Fruit fly (Drosophila melanogaster) whole organism, embryonic: Measurements from ENCODE around the gene bib.

Source experiments
- CG10274 ChIP-seq: fragments of 200-800 bp; sonication (Bioruptor generic); optimal IDR thresholded peaks from 3 replicates; lab custom pipeline; 2017; ENCODE audit warnings: missing biosample characterization, mild to moderate bottlenecking, missing genetic modification characterization
- CG10959 ChIP-seq: fragments of 200-800 bp; sonication (Bioruptor generic); IDR thresholded peaks from 2 replicates; pipeline ENCODE4 v1.3.6; 2022; ENCODE audit warnings: missing biosample characterization, missing genetic modification characterization
- CG11560 ChIP-seq: fragments of 200-800 bp; sonication (Bioruptor generic); IDR thresholded peaks from 3 replicates; pipeline ENCODE4 v1.3.6; 2022; ENCODE audit warnings: missing biosample characterization, missing genetic modification characterization
- CG14860 ChIP-seq: fragments of 200-800 bp; sonication (Bioruptor generic); IDR thresholded peaks from 3 replicates; pipeline ENCODE4 v1.3.6; 2022; ENCODE audit warnings: missing biosample characterization, missing genetic modification characterization; ENCODE audit not compliant: partially characterized antibody
- CG15696 ChIP-seq: fragments of 200-800 bp; sonication (Bioruptor generic); optimal IDR thresholded peaks from 2 replicates; lab custom pipeline; 2019; ENCODE audit warnings: missing biosample characterization, mild to moderate bottlenecking, missing genetic modification characterization, moderate library complexity
- CG16815 ChIP-seq: fragments of 200-800 bp; sonication (Bioruptor generic); optimal IDR thresholded peaks from 3 replicates; lab custom pipeline; 2017; ENCODE audit warnings: missing biosample characterization, mild to moderate bottlenecking, missing genetic modification characterization
- CG17186 ChIP-seq: fragments of 200-800 bp; sonication (Bioruptor generic); optimal IDR thresholded peaks from 3 replicates; lab custom pipeline; 2017; ENCODE audit warnings: missing biosample characterization, missing genetic modification reagents, missing genetic modification characterization
- CG1792 ChIP-seq: fragments of 200-800 bp; sonication (Bioruptor generic); optimal IDR thresholded peaks from 2 replicates; lab custom pipeline; 2016; ENCODE audit warnings: missing biosample characterization, missing genetic modification characterization
- CG2712 ChIP-seq: fragments of 200-800 bp; optimal IDR thresholded peaks from 3 replicates; lab custom pipeline; 2019; ENCODE audit warnings: missing biosample characterization, mild to moderate bottlenecking, missing genetic modification characterization, moderate library complexity
- CG31224 ChIP-seq: fragments of 200-800 bp; sonication (Bioruptor generic); IDR thresholded peaks from 2 replicates; pipeline ENCODE4 v1.3.6; 2022; ENCODE audit warnings: missing biosample characterization, missing genetic modification characterization
- CG32532 ChIP-seq: fragments of 200-800 bp; sonication (Bioruptor generic); IDR thresholded peaks from 2 replicates; pipeline ENCODE4 v1.3.6; 2022; ENCODE audit warnings: missing biosample characterization, missing genetic modification characterization
- CG3407 ChIP-seq: fragments of 200-800 bp; sonication (Bioruptor generic); optimal IDR thresholded peaks from 2 replicates; lab custom pipeline; 2018; ENCODE audit warnings: missing biosample characterization, mild to moderate bottlenecking, missing genetic modification characterization
- CG4707 ChIP-seq: fragments of 200-800 bp; sonication (Bioruptor generic); optimal IDR thresholded peaks from 2 replicates; lab custom pipeline; 2018; ENCODE audit warnings: missing biosample characterization, mild to moderate bottlenecking, missing genetic modification characterization, moderate library complexity
- CG6791 ChIP-seq: fragments of 200-800 bp; sonication (Bioruptor generic); IDR thresholded peaks from 3 replicates; pipeline ENCODE4 v1.3.6; 2022; ENCODE audit warnings: missing biosample characterization, missing genetic modification characterization; ENCODE audit not compliant: partially characterized antibody
- CG7357 ChIP-seq: fragments of 200-800 bp; sonication (Bioruptor generic); IDR thresholded peaks from 3 replicates; pipeline ENCODE4 v1.3.6; 2022; ENCODE audit warnings: missing biosample characterization, missing genetic modification characterization
- CG7987 ChIP-seq: fragments of 200-800 bp; sonication (Bioruptor generic); optimal IDR thresholded peaks from 2 replicates; lab custom pipeline; 2018; ENCODE audit warnings: missing biosample characterization, mild to moderate bottlenecking, missing genetic modification characterization, moderate library complexity
- CG8478 ChIP-seq: fragments of >200 bp; optimal IDR thresholded peaks from 2 replicates; lab custom pipeline; 2018
- D19A ChIP-seq: fragments of 200-800 bp; optimal IDR thresholded peaks from 3 replicates; lab custom pipeline; 2019; ENCODE audit warnings: missing biosample characterization, mild to moderate bottlenecking, missing genetic modification characterization, moderate library complexity
- MESR4 ChIP-seq: fragments of 200-800 bp; sonication (Bioruptor generic); optimal IDR thresholded peaks from 2 replicates; lab custom pipeline; 2018; ENCODE audit warnings: missing biosample characterization, mild to moderate bottlenecking, missing genetic modification characterization, moderate library complexity
- Max ChIP-seq: fragments of 200-800 bp; sonication (Bioruptor generic); optimal IDR thresholded peaks from 2 replicates; lab custom pipeline; 2016; ENCODE audit warnings: missing biosample characterization, mild to moderate bottlenecking, missing genetic modification characterization
- NC2α ChIP-seq: fragments of 200-800 bp; sonication (Bioruptor generic); optimal IDR thresholded peaks from 2 replicates; lab custom pipeline; 2016; ENCODE audit warnings: missing biosample characterization, missing genetic modification characterization
- Rfx ChIP-seq: fragments of 200-800 bp; sonication (Bioruptor generic); IDR thresholded peaks from 2 replicates; pipeline ENCODE4 v1.3.6; 2022; ENCODE audit warnings: missing biosample characterization, missing genetic modification characterization
- Sox100B ChIP-seq: fragments of 200-800 bp; sonication (Bioruptor generic); optimal IDR thresholded peaks from 3 replicates; lab custom pipeline; 2018; ENCODE audit warnings: missing biosample characterization, mild to moderate bottlenecking, missing genetic modification characterization
- abd-A ChIP-seq: fragments of 200-800 bp; sonication (Bioruptor generic); optimal IDR thresholded peaks from 3 replicates; lab custom pipeline; 2019; ENCODE audit warnings: missing biosample characterization, mild to moderate bottlenecking, missing genetic modification characterization, moderate library complexity
- bbx ChIP-seq: fragments of 200-800 bp; sonication (Bioruptor generic); IDR thresholded peaks from 2 replicates; pipeline ENCODE4 v1.3.6; 2022; ENCODE audit warnings: missing biosample characterization, missing genetic modification characterization; ENCODE audit not compliant: partially characterized antibody
- bigmax ChIP-seq: fragments of 200-800 bp; sonication (Bioruptor generic); optimal IDR thresholded peaks from 2 replicates; lab custom pipeline; 2018; ENCODE audit warnings: missing biosample characterization, mild to moderate bottlenecking, missing genetic modification characterization
- ems ChIP-seq: fragments of 200-800 bp; sonication (Bioruptor generic); optimal IDR thresholded peaks from 3 replicates; lab custom pipeline; 2016; ENCODE audit warnings: missing biosample characterization, missing genetic modification characterization
- fd64A ChIP-seq: fragments of 200-800 bp; sonication (Bioruptor generic); optimal IDR thresholded peaks from 3 replicates; lab custom pipeline; 2018; ENCODE audit warnings: missing biosample characterization, mild to moderate bottlenecking, missing genetic modification characterization
- gcm ChIP-seq: fragments of 200-800 bp; sonication (Bioruptor generic); optimal IDR thresholded peaks from 2 replicates; lab custom pipeline; 2019; ENCODE audit warnings: missing biosample characterization, mild to moderate bottlenecking, missing genetic modification characterization, moderate library complexity
- her ChIP-seq: fragments of 200-800 bp; sonication (Bioruptor generic); optimal IDR thresholded peaks from 2 replicates; lab custom pipeline; 2016; ENCODE audit warnings: missing biosample characterization, missing genetic modification characterization
- jing ChIP-seq: fragments of 200-800 bp; sonication (Bioruptor generic); optimal IDR thresholded peaks from 2 replicates; lab custom pipeline; 2018; ENCODE audit warnings: missing biosample characterization, mild to moderate bottlenecking, missing genetic modification characterization
- lab ChIP-seq: fragments of 200-800 bp; sonication (Bioruptor generic); optimal IDR thresholded peaks from 3 replicates; lab custom pipeline; 2017; ENCODE audit warnings: missing biosample characterization, missing genetic modification characterization, mild to moderate bottlenecking, moderate library complexity, missing genetic modification reagents
- lbe ChIP-seq: fragments of 200-800 bp; sonication (Bioruptor generic); optimal IDR thresholded peaks from 2 replicates; lab custom pipeline; 2016; ENCODE audit warnings: missing biosample characterization, mild to moderate bottlenecking, missing genetic modification characterization
- lola ChIP-seq, 3 experiments: fragments of >200 bp in 2 of 3; fragments of 200-800 bp in 1 of 3; sonication (Bioruptor generic) in 1 of 3; optimal IDR thresholded peaks; 2 replicates each; lab custom pipeline; 2017 to 2019; ENCODE audit warnings: missing biosample characterization in 3 of 3, missing genetic modification characterization in 3 of 3, mild to moderate bottlenecking in 1 of 3, moderate library complexity in 1 of 3
- lov ChIP-seq, 2 experiments: fragments of 200-800 bp in 1 of 2; fragments of >200 bp in 1 of 2; sonication (Bioruptor generic) in 1 of 2; IDR thresholded peaks in 1 of 2; optimal IDR thresholded peaks in 1 of 2; 2 replicates in 1 of 2; 3 replicates in 1 of 2; pipeline versions ENCODE4 v1.3.6 to Lab custom; 2017 to 2022; ENCODE audit warnings: missing biosample characterization in 1 of 2, missing genetic modification characterization in 1 of 2
- nerfin-2 ChIP-seq: fragments of 200-800 bp; sonication (Bioruptor generic); IDR thresholded peaks from 2 replicates; pipeline ENCODE4 v1.3.6; 2022; ENCODE audit warnings: missing biosample characterization, missing genetic modification characterization; ENCODE audit not compliant: partially characterized antibody
- nom ChIP-seq: fragments of 200-800 bp; sonication (Bioruptor generic); optimal IDR thresholded peaks from 2 replicates; lab custom pipeline; 2017; ENCODE audit warnings: missing biosample characterization, missing genetic modification characterization, mild to moderate bottlenecking, moderate library complexity, missing genetic modification reagents
- ranshi ChIP-seq: fragments of 200-800 bp; sonication (Bioruptor generic); IDR thresholded peaks from 2 replicates; pipeline ENCODE4 v1.3.6; 2022; ENCODE audit warnings: missing biosample characterization, missing genetic modification characterization
- shn ChIP-seq: fragments of 200-800 bp; sonication (Bioruptor generic); optimal IDR thresholded peaks from 3 replicates; lab custom pipeline; 2016; ENCODE audit warnings: missing biosample characterization, missing genetic modification characterization
- so ChIP-seq: fragments of 200-800 bp; sonication (Bioruptor generic); IDR thresholded peaks from 3 replicates; pipeline ENCODE4 v1.3.6; 2022; ENCODE audit warnings: missing biosample characterization, missing genetic modification characterization
- ssp ChIP-seq: fragments of 200-800 bp; sonication (Bioruptor generic); IDR thresholded peaks from 2 replicates; pipeline ENCODE4 v1.3.6; 2022; ENCODE audit warnings: missing biosample characterization, missing genetic modification characterization
- tin ChIP-seq: fragments of 200-800 bp; sonication (Bioruptor generic); optimal IDR thresholded peaks from 3 replicates; lab custom pipeline; 2016; ENCODE audit warnings: missing biosample characterization, missing genetic modification characterization
- ttk ChIP-seq: fragments of 200-800 bp; sonication (Bioruptor generic); IDR thresholded peaks from 2 replicates; pipeline ENCODE4 v2.1.2; 2022; ENCODE audit warnings: missing biosample characterization, missing genetic modification characterization
- wdn ChIP-seq: fragments of 200-800 bp; sonication (Bioruptor generic); IDR thresholded peaks from 2 replicates; pipeline ENCODE4 v1.3.6; 2022; ENCODE audit warnings: missing biosample characterization, missing genetic modification characterization

bib gene

DNA sequence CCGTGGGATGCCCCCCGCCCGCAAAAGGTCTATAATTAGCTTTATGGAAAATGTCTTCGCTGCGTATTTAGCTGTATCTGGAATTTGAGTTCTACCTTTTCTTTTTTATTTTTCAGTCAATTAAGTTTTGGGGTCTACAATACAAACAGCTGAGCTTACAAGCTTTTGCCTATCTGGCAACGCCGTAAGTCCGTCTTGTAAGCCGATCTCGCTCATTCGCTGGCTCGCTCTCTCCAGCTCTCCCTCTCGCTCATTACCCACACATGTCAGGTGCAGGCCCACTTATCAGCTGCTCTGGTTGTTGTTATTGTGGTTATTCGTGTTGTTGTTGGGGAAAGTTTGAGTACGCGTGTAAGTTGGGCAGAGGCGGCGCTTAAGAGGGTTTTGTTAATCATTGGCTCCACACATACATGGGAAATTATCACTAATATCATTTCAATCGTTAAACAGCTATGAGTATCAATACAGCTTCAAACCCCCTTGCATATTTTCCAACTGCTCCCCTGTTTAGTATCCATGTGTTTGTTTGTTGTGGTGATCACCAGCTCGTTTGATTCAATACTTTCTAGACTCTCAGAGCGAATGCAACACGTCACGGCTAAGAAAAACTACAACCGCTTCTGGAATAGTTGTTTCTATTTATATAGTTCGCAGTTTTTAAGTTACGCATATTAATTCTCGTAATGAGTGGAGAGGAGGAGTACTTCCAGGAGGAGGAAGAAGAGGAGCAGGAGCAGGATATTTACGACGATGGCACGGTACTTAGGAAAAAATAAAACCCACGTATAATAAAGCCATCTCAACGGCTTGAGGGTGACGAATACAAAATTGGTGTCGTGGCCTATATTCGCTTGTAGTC lies 25.6 kb downstream of the bib start (continued):
- TF ChIP-seq jing (GFP tag; lab: Kevin White, UChicago) (peak; percentile 94), CG1792 (GFP tag; lab: Kevin White, UChicago) (peak; percentile 97), CG10274 (GFP tag; lab: Kevin White, UChicago) (peak; percentile 90), bigmax (peak; percentile 73), shn (GFP tag; lab: Kevin White, UChicago) (peak; percentile 98), nom (GFP tag; lab: Kevin White, UChicago) (peak; percentile 98)

DNA sequence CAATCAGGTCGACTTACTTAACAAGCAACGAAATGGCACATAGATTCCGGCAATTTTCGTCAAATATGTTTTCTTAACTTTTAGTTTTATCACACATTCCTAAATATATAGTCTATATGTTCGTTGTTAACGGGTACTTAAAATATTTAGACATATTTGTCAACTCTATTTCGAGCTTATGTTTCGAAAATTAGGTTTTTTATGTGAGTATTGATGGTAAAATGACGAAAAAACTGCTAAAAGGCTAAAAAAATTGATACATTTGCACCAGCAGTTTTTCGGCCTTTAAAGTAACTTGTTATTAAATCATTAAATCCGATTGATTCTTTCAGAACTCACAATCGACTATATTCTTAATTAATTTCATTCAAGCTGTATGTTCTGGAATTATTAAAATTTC lies 32.9 kb downstream of the bib start, which contains the start of gene CG13131:
Gene CG13131, minus strand, starts transcription at position 101 of the 400 bp plus-strand sequence.
- TF ChIP-seq CG2712 (tag; lab: Kevin White, UChicago): no peak
- no peak for TF ChIP-seq CG16815 (GFP tag; lab: Kevin White, UChicago)
- TF ChIP-seq Sox100B (GFP tag; lab: Kevin White, UChicago): no peak
- no peak for TF ChIP-seq ttk (GFP tag; lab: Robert Waterston, UW)
- TF ChIP-seq tin (GFP tag; lab: Kevin White, UChicago): no peak
- TF ChIP-seq Max (GFP tag; lab: Kevin White, UChicago): no peak
- TF ChIP-seq lola (GFP tag; optimal IDR thresholded peaks at IDR 0.05; lab: Kevin White, UChicago): no peak
- no peak for TF ChIP-seq CG32532 (GFP tag; lab: Robert Waterston, UW)
- TF ChIP-seq ranshi (GFP tag; lab: Robert Waterston, UW): no peak
- no peak for TF ChIP-seq bbx (GFP tag; lab: Robert Waterston, UW)
- TF ChIP-seq abd-A (tag; lab: Kevin White, UChicago): no peak
- no peak for TF ChIP-seq wdn
- no peak for TF ChIP-seq D19A
- no peak for TF ChIP-seq CG3407 (GFP tag; lab: Kevin White, UChicago)

DNA sequence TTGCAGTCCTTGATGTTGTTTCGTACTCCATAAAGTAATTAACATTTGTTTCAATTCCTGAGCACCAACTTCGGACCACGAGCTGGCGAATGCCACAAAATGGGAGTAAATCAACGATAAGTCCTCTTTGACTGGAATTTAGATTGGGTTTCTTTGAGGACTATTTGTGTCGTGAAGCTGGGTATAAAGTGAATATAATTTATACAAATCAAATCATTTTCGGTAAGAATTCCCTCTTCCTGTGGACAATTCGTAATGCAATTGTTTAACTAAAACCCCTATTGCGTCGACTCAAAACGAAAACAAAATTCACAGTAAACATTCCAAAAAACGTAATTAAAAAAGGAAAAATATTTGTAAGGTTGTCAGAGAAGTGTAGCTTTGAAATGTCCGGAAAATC lies 41.9 kb downstream of the bib start, which contains the start of gene CG13127:
Gene CG13127, plus strand, starts transcription at position 301 of the 400 bp plus-strand sequence.
- TF ChIP-seq gcm (GFP tag; lab: Kevin White, UChicago) (no peak), CG6791 (no peak), ems (GFP tag; lab: Kevin White, UChicago) (no peak), ssp (GFP tag; lab: Robert Waterston, UW) (no peak), lab (GFP tag; lab: Kevin White, UChicago) (no peak), CG7987 (GFP tag; lab: Kevin White, UChicago) (no peak), CG10959 (GFP tag; lab: Robert Waterston, UW) (no peak), CG14860 (GFP tag; lab: Robert Waterston, UW) (no peak), Rfx (GFP tag; lab: Robert Waterston, UW) (no peak), MESR4 (GFP tag; lab: Kevin White, UChicago) (no peak), CG11560 (tag; lab: Robert Waterston, UW) (no peak), NC2α (GFP tag; lab: Kevin White, UChicago) (no peak)

DNA sequence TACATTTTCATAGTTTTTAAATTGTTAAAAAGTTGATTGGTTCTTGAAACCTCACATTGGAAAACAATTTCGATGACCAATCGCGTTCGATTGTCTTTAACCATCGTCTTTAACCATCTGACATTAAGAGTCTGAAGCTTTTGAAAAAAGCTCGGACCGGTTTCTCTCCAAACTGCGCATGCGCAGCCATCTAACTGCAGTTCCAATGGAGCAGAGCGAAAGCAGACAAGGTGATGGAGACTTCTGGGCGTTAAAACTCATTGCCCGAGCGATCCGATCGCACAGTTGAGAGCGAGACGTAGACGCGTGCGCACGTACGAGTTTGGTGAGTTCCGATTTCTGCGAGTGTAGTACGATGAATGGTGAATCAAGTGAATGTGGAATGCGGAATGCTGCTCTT lies 48.0 kb downstream of the bib start, which contains the start of gene obst-B:
Gene obst-B, plus strand, starts transcription at position 276 of the 400 bp plus-strand sequence.
- TF ChIP-seq CG31224 (GFP tag; lab: Robert Waterston, UW) (no peak), nerfin-2 (GFP tag; lab: Robert Waterston, UW) (0 out of 2 replicates have a peak, but pooled peaks have one; percentile 23), CG8478 (lab: Kevin White, UChicago) (no peak), her (GFP tag; lab: Kevin White, UChicago) (no peak), CG15696 (tag; lab: Kevin White, UChicago) (no peak), CG4707 (no peak), lov (optimal IDR thresholded peaks at IDR 0.05; lab: Kevin White, UChicago) (no peak), lov (GFP tag; IDR thresholded peaks at IDR 0.05; lab: Robert Waterston, UW) (no peak), fd64A (GFP tag; lab: Kevin White, UChicago) (no peak), CG7357 (GFP tag; lab: Robert Waterston, UW) (no peak), lbe (no peak), CG17186 (GFP tag; lab: Kevin White, UChicago) (no peak), CG32532 (GFP tag; lab: Robert Waterston, UW) (no peak), so (GFP tag; lab: Robert Waterston, UW) (no peak)
